Fruit fly (Drosophila melanogaster): ENCODE data around the gene mfr.

DNA sequence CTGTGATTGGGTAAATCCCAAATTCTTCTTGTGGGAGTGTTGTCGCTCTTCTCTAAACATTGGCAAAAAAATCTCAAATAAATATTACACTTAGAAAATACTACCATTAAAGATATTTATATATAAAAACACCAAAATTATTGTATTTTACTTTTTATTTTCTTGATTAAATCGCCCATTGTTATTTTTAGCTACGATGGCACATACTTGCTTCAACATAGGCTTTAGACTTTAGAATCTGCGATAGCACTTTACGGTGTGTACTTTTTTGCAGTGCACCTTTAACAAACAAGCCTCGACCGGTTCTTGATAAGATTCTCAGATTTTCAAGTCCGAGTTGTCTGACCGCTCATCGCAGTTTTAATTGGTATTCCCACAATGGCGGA is 42.2 kb upstream of the mfr start, which contains the start of gene GNBP3:
- peak; percentile 89 for TF ChIP-seq CG12605 (GFP tag; IDR thresholded peaks at IDR 0.05)
- TF ChIP-seq CG8301 (tag; optimal IDR thresholded peaks at IDR 0.05) = peak; percentile 93
- peak; percentile 42; the same call in 1 of the 2 replicates for TF ChIP-seq rn (GFP tag; IDR thresholded peaks at IDR 0.05)
- no peak for TF ChIP-seq Pif1A (GFP tag; optimal IDR thresholded peaks at IDR 0.05)
- TF ChIP-seq CG10348 (GFP tag; IDR thresholded peaks at IDR 0.05) = no peak
- TF ChIP-seq Pif1B (GFP tag; optimal IDR thresholded peaks at IDR 0.05) = peak; percentile 97
- peak; percentile 96 for TF ChIP-seq Snoo (tag; optimal IDR thresholded peaks at IDR 0.05)
- TF ChIP-seq CG34367 (tag; optimal IDR thresholded peaks at IDR 0.05) = peak; percentile 88
- TF ChIP-seq CG17806 (tag; optimal IDR thresholded peaks at IDR 0.05) = peak; percentile 92
- TF ChIP-seq CG14655 (GFP tag; optimal IDR thresholded peaks at IDR 0.05) = peak; percentile 95
- TF ChIP-seq CG8159 (tag; optimal IDR thresholded peaks at IDR 0.05) = peak; percentile 94
- peak; percentile 88 for TF ChIP-seq CG9948 (tag; optimal IDR thresholded peaks at IDR 0.05)
- TF ChIP-seq EcR (GFP tag; optimal IDR thresholded peaks at IDR 0.05) = peak; percentile 85

Measured in whole organism, pupa.